Fruit fly (Drosophila melanogaster) whole organism, embryonic: ENCODE measurements around the gene Lon.
A peak's percentile ranks its signal among the peaks of the same experiment; 100 is the strongest.

Experiments used
- B-H2 ChIP-seq: fragments of 200-800 bp; sonication (Bioruptor generic); optimal IDR thresholded peaks from 2 replicates; lab custom pipeline; 2018; ENCODE audit warnings: missing biosample characterization, mild to moderate bottlenecking, missing genetic modification characterization
- CG10462 ChIP-seq: fragments of 200-800 bp; sonication (Bioruptor generic); optimal IDR thresholded peaks from 2 replicates; lab custom pipeline; 2016; ENCODE audit warnings: missing biosample characterization, missing genetic modification characterization
- CG10979 ChIP-seq: fragments of 200-800 bp; sonication (Bioruptor generic); optimal IDR thresholded peaks from 2 replicates; lab custom pipeline; 2018; ENCODE audit warnings: missing biosample characterization, mild to moderate bottlenecking, missing genetic modification characterization, moderate library complexity
- CG11560 ChIP-seq: fragments of 200-800 bp; sonication (Bioruptor generic); IDR thresholded peaks from 3 replicates; pipeline ENCODE4 v1.3.6; 2022; ENCODE audit warnings: missing biosample characterization, missing genetic modification characterization
- CG11695 ChIP-seq: fragments of 200-800 bp; sonication (Bioruptor generic); IDR thresholded peaks from 3 replicates; pipeline ENCODE4 v1.3.6; 2022; ENCODE audit warnings: missing biosample characterization, missing genetic modification characterization
- CG12391 ChIP-seq: fragments of 200-800 bp; sonication (Bioruptor generic); optimal IDR thresholded peaks from 3 replicates; lab custom pipeline; 2018; ENCODE audit warnings: missing biosample characterization, mild to moderate bottlenecking, missing genetic modification characterization, moderate library complexity
- CG13123 ChIP-seq: fragments of 200-800 bp; sonication (Bioruptor generic); optimal IDR thresholded peaks from 2 replicates; lab custom pipeline; 2016; ENCODE audit warnings: missing biosample characterization, missing genetic modification characterization
- CG14860 ChIP-seq: fragments of 200-800 bp; sonication (Bioruptor generic); IDR thresholded peaks from 3 replicates; pipeline ENCODE4 v1.3.6; 2022; ENCODE audit warnings: missing biosample characterization, missing genetic modification characterization; ENCODE audit not compliant: partially characterized antibody
- CG17912 ChIP-seq: fragments of 200-800 bp; sonication (Bioruptor generic); optimal IDR thresholded peaks from 2 replicates; lab custom pipeline; 2018; ENCODE audit warnings: missing biosample characterization, mild to moderate bottlenecking, missing genetic modification characterization
- CG2199 ChIP-seq: fragments of 200-800 bp; sonication (Bioruptor generic); IDR thresholded peaks from 3 replicates; pipeline ENCODE4 v1.3.6; 2022; ENCODE audit warnings: missing biosample characterization, missing genetic modification characterization
- CG6689 ChIP-seq: fragments of 200-800 bp; sonication (Bioruptor generic); IDR thresholded peaks from 2 replicates; pipeline ENCODE4 v1.3.6; 2022; ENCODE audit warnings: missing biosample characterization, missing genetic modification characterization
- CG7839 ChIP-seq: fragments of 200-800 bp; sonication (Bioruptor generic); optimal IDR thresholded peaks from 3 replicates; lab custom pipeline; 2018; ENCODE audit warnings: missing biosample characterization, mild to moderate bottlenecking, missing genetic modification characterization, moderate library complexity
- CG8281 ChIP-seq: fragments of 200-800 bp; sonication (Bioruptor generic); optimal IDR thresholded peaks from 2 replicates; lab custom pipeline; 2018; ENCODE audit warnings: missing biosample characterization, mild to moderate bottlenecking, missing genetic modification characterization, moderate library complexity
- CG9215 ChIP-seq: fragments of 200-800 bp; sonication (Bioruptor generic); IDR thresholded peaks from 2 replicates; pipeline ENCODE4 v1.3.6; 2022; ENCODE audit warnings: missing biosample characterization, missing genetic modification characterization
- Camta ChIP-seq: fragments of 200-800 bp; sonication (Bioruptor generic); optimal IDR thresholded peaks from 2 replicates; lab custom pipeline; 2016; ENCODE audit warnings: missing biosample characterization, missing genetic modification characterization
- D19B ChIP-seq: fragments of 200-800 bp; sonication (Bioruptor generic); optimal IDR thresholded peaks from 2 replicates; lab custom pipeline; 2017; ENCODE audit warnings: missing biosample characterization, mild to moderate bottlenecking, missing genetic modification characterization
- Doc2 ChIP-seq: fragments of 200-800 bp; sonication (Bioruptor generic); IDR thresholded peaks from 2 replicates; pipeline ENCODE4 v1.3.6; 2022; ENCODE audit warnings: missing biosample characterization, missing genetic modification characterization
- Dp ChIP-seq: fragments of 200-800 bp; sonication (Bioruptor generic); optimal IDR thresholded peaks from 2 replicates; lab custom pipeline; 2018; ENCODE audit warnings: missing biosample characterization, mild to moderate bottlenecking, missing genetic modification characterization, moderate library complexity
- Hr39 ChIP-seq: fragments of >200 bp; optimal IDR thresholded peaks from 2 replicates; lab custom pipeline; 2017
- Jarid2 ChIP-seq: fragments of 200-800 bp; sonication (Bioruptor generic); optimal IDR thresholded peaks from 3 replicates; lab custom pipeline; 2017; ENCODE audit warnings: mild to moderate bottlenecking, missing biosample characterization, missing genetic modification reagents, missing genetic modification characterization
- Mad ChIP-seq: fragments of 200-800 bp; sonication (Bioruptor generic); optimal IDR thresholded peaks from 2 replicates; lab custom pipeline; 2016; ENCODE audit warnings: missing biosample characterization, missing genetic modification characterization
- Max ChIP-seq: fragments of 200-800 bp; sonication (Bioruptor generic); optimal IDR thresholded peaks from 2 replicates; lab custom pipeline; 2016; ENCODE audit warnings: missing biosample characterization, mild to moderate bottlenecking, missing genetic modification characterization
- Mrtf ChIP-seq: fragments of 200-800 bp; sonication (Bioruptor generic); IDR thresholded peaks from 3 replicates; pipeline ENCODE4 v1.3.6; 2022; ENCODE audit warnings: missing biosample characterization, missing genetic modification characterization
- Nf-YC ChIP-seq: fragments of 200-800 bp; optimal IDR thresholded peaks from 3 replicates; lab custom pipeline; 2019; ENCODE audit warnings: missing biosample characterization, mild to moderate bottlenecking, missing genetic modification characterization, moderate library complexity
- Sry-β ChIP-seq: fragments of 200-800 bp; sonication (Bioruptor generic); optimal IDR thresholded peaks from 2 replicates; lab custom pipeline; 2018; ENCODE audit warnings: missing biosample characterization, mild to moderate bottlenecking, missing genetic modification characterization, moderate library complexity
- aop ChIP-seq: fragments of 200-800 bp; sonication (Bioruptor generic); IDR thresholded peaks from 2 replicates; pipeline ENCODE4 v1.3.6; 2022; ENCODE audit warnings: missing biosample characterization, missing genetic modification characterization
- ato ChIP-seq: fragments of 200-800 bp; sonication (Bioruptor generic); IDR thresholded peaks from 2 replicates; pipeline ENCODE4 v1.3.6; 2022; ENCODE audit warnings: missing biosample characterization, missing genetic modification characterization; ENCODE audit not compliant: partially characterized antibody
- chinmo ChIP-seq: fragments of 200-800 bp; sonication (Bioruptor generic); IDR thresholded peaks from 4 replicates; pipeline ENCODE4 v1.3.6; 2022; ENCODE audit warnings: missing biosample characterization, missing genetic modification characterization; ENCODE audit not compliant: partially characterized antibody
- ci ChIP-seq: fragments of 200-800 bp; sonication (Bioruptor generic); IDR thresholded peaks from 3 replicates; pipeline ENCODE4 v1.3.6; 2022; ENCODE audit warnings: missing biosample characterization, missing genetic modification characterization
- corto ChIP-seq: fragments of 200-800 bp; sonication (Bioruptor generic); optimal IDR thresholded peaks from 2 replicates; lab custom pipeline; 2016; ENCODE audit warnings: missing biosample characterization, mild to moderate bottlenecking, missing genetic modification characterization, moderate library complexity
- dati ChIP-seq: fragments of 200-800 bp; sonication (Bioruptor generic); IDR thresholded peaks from 2 replicates; pipeline ENCODE4 v1.3.6; 2022; ENCODE audit warnings: missing biosample characterization, missing genetic modification characterization
- eve ChIP-seq, 2 experiments: fragments of >200 bp; optimal IDR thresholded peaks; 2 replicates each; lab custom pipeline; 2017; ENCODE audit warnings: missing biosample characterization in 2 of 2, missing genetic modification characterization in 2 of 2
- eyg ChIP-seq: fragments of 200-800 bp; sonication (Bioruptor generic); optimal IDR thresholded peaks from 3 replicates; lab custom pipeline; 2016; ENCODE audit warnings: missing biosample characterization, missing genetic modification characterization
- fd102C ChIP-seq: fragments of 200-800 bp; sonication (Bioruptor generic); optimal IDR thresholded peaks from 2 replicates; lab custom pipeline; 2018; ENCODE audit warnings: missing biosample characterization, mild to moderate bottlenecking, missing genetic modification characterization, moderate library complexity
- gcm ChIP-seq: fragments of 200-800 bp; sonication (Bioruptor generic); optimal IDR thresholded peaks from 2 replicates; lab custom pipeline; 2019; ENCODE audit warnings: missing biosample characterization, mild to moderate bottlenecking, missing genetic modification characterization, moderate library complexity
- gcm2 ChIP-seq: fragments of 200-800 bp; sonication (Bioruptor generic); optimal IDR thresholded peaks from 2 replicates; lab custom pipeline; 2016; ENCODE audit warnings: missing biosample characterization, missing genetic modification characterization
- gsb ChIP-seq: fragments of 200-800 bp; sonication (Bioruptor generic); IDR thresholded peaks from 2 replicates; pipeline ENCODE4 v1.3.6; 2022; ENCODE audit warnings: missing biosample characterization, missing genetic modification characterization
- lola ChIP-seq, 3 experiments: fragments of >200 bp in 2 of 3; fragments of 200-800 bp in 1 of 3; sonication (Bioruptor generic) in 1 of 3; optimal IDR thresholded peaks; 2 replicates each; lab custom pipeline; 2017 to 2019; ENCODE audit warnings: missing biosample characterization in 3 of 3, missing genetic modification characterization in 3 of 3, mild to moderate bottlenecking in 1 of 3, moderate library complexity in 1 of 3
- schlank ChIP-seq: fragments of 200-800 bp; sonication (Bioruptor generic); optimal IDR thresholded peaks from 2 replicates; lab custom pipeline; 2018; ENCODE audit warnings: missing biosample characterization, mild to moderate bottlenecking, missing genetic modification characterization
- shn ChIP-seq: fragments of 200-800 bp; sonication (Bioruptor generic); optimal IDR thresholded peaks from 3 replicates; lab custom pipeline; 2016; ENCODE audit warnings: missing biosample characterization, missing genetic modification characterization
- so ChIP-seq: fragments of 200-800 bp; sonication (Bioruptor generic); IDR thresholded peaks from 3 replicates; pipeline ENCODE4 v1.3.6; 2022; ENCODE audit warnings: missing biosample characterization, missing genetic modification characterization
- sqz ChIP-seq: fragments of 200-800 bp; sonication (Bioruptor generic); optimal IDR thresholded peaks from 3 replicates; lab custom pipeline; 2018; ENCODE audit warnings: missing biosample characterization, mild to moderate bottlenecking, missing genetic modification characterization
- stc ChIP-seq: fragments of 200-800 bp; sonication (Bioruptor generic); IDR thresholded peaks from 2 replicates; pipeline ENCODE4 v1.3.6; 2022; ENCODE audit warnings: missing biosample characterization, missing genetic modification characterization
- tin ChIP-seq: fragments of 200-800 bp; sonication (Bioruptor generic); optimal IDR thresholded peaks from 3 replicates; lab custom pipeline; 2016; ENCODE audit warnings: missing biosample characterization, missing genetic modification characterization
- tio ChIP-seq: fragments of 200-800 bp; sonication (Bioruptor generic); optimal IDR thresholded peaks from 2 replicates; lab custom pipeline; 2017; ENCODE audit warnings: missing biosample characterization, missing genetic modification characterization, inconsistent platforms
- tll ChIP-seq, 2 experiments: fragments of 200-800 bp in 1 of 2; fragments of >200 bp in 1 of 2; sonication (Bioruptor generic) in 1 of 2; optimal IDR thresholded peaks; 2 replicates each; lab custom pipeline; 2017 to 2019; ENCODE audit warnings: missing biosample characterization in 2 of 2, missing genetic modification characterization in 2 of 2, mild to moderate bottlenecking in 1 of 2, moderate library complexity in 1 of 2
- tup ChIP-seq: fragments of 200-800 bp; sonication (Bioruptor generic); optimal IDR thresholded peaks from 2 replicates; lab custom pipeline; 2016; ENCODE audit warnings: missing biosample characterization, mild to moderate bottlenecking, missing genetic modification characterization, moderate library complexity
- vvl ChIP-seq: fragments of 200-800 bp; sonication (Bioruptor generic); IDR thresholded peaks from 2 replicates; pipeline ENCODE4 v1.3.6; 2022; ENCODE audit warnings: missing biosample characterization, missing genetic modification characterization
- zen2 ChIP-seq: fragments of 200-800 bp; sonication (Bioruptor generic); IDR thresholded peaks from 3 replicates; pipeline ENCODE4 v1.3.6; 2022; ENCODE audit warnings: missing biosample characterization, missing genetic modification characterization; ENCODE audit not compliant: partially characterized antibody
- zfh1 ChIP-seq: fragments of 200-800 bp; sonication (Bioruptor generic); IDR thresholded peaks from 3 replicates; pipeline ENCODE4 v1.3.6; 2022; ENCODE audit warnings: missing biosample characterization, missing genetic modification characterization

Lon gene

dm6 chr3L:19575650-19576049 is 36.3 kb downstream of the Lon start (continued):
- TF ChIP-seq tll (GFP tag; optimal IDR thresholded peaks at IDR 0.05; lab: Kevin White, UChicago) (no peak), CG10979 (tag; lab: Kevin White, UChicago) (peak; percentile 20), gcm2 (GFP tag; lab: Kevin White, UChicago) (no peak), eyg (GFP tag; lab: Kevin White, UChicago) (peak; percentile 35), gsb (GFP tag; lab: Robert Waterston, UW) (0 out of 2 replicates have a peak, but pooled peaks have one; percentile 19), CG12391 (tag; lab: Kevin White, UChicago) (no peak), sqz (GFP tag; lab: Kevin White, UChicago) (peak; percentile 24), CG10462 (GFP tag; lab: Kevin White, UChicago) (no peak), Mad (GFP tag; lab: Kevin White, UChicago) (peak; percentile 22), aop (no peak), Mrtf (GFP tag; lab: Robert Waterston, UW) (no peak), schlank (no peak), Sry-β (GFP tag; lab: Kevin White, UChicago) (peak; percentile 26), Max (GFP tag; lab: Kevin White, UChicago) (no peak), Doc2 (no peak), CG11560 (tag; lab: Robert Waterston, UW) (no peak), CG8281 (tag; lab: Kevin White, UChicago) (peak; percentile 42), CG13123 (GFP tag; lab: Kevin White, UChicago) (no peak), CG7839 (tag; lab: Kevin White, UChicago) (peak; percentile 0), CG17912 (GFP tag; lab: Kevin White, UChicago) (peak; percentile 32), lola (GFP tag; optimal IDR thresholded peaks at IDR 0.05; lab: Kevin White, UChicago) (peak in 1 of 3 experiments; percentile 12), fd102C (GFP tag; lab: Kevin White, UChicago) (no peak), ato (GFP tag; lab: Robert Waterston, UW) (no peak), CG6689 (peak; percentile 15; the same call in 1 of the 2 replicates), Hr39 (lab: Kevin White, UChicago) (no peak), Jarid2 (no peak), ci (peak; percentile 71; the same call in 2 of the 3 replicates), D19B (GFP tag; lab: Kevin White, UChicago) (no peak), tup (GFP tag; lab: Kevin White, UChicago) (no peak), CG11695 (0 out of 3 replicates have a peak, but pooled peaks have one; percentile 38), Dp (GFP tag; lab: Kevin White, UChicago) (no peak), gcm (GFP tag; lab: Kevin White, UChicago) (peak; percentile 48), dati (no peak), B-H2 (GFP tag; lab: Kevin White, UChicago) (no peak), eve (GFP tag; optimal IDR thresholded peaks at IDR 0.05; lab: Kevin White, UChicago) (no peak), zen2 (GFP tag; lab: Robert Waterston, UW) (no peak), CG9215 (no peak), so (GFP tag; lab: Robert Waterston, UW) (0 out of 3 replicates have a peak, but pooled peaks have one; percentile 38), Camta (peak; percentile 17), zfh1 (GFP tag; lab: Robert Waterston, UW) (peak; percentile 42; the same call in 1 of the 3 replicates), corto (GFP tag; lab: Kevin White, UChicago) (no peak), chinmo (0 out of 4 replicates have a peak, but pooled peaks have one; percentile 59), tin (GFP tag; lab: Kevin White, UChicago) (no peak), CG14860 (GFP tag; lab: Robert Waterston, UW) (no peak), tio (GFP tag; lab: Kevin White, UChicago) (no peak), CG2199 (GFP tag; lab: Robert Waterston, UW) (0 out of 3 replicates have a peak, but pooled peaks have one; percentile 76), stc (GFP tag; lab: Robert Waterston, UW) (peak; percentile 32; the same call in 1 of the 2 replicates), Nf-YC (tag; lab: Kevin White, UChicago) (no peak), shn (GFP tag; lab: Kevin White, UChicago) (peak; percentile 29), vvl (GFP tag; lab: Robert Waterston, UW) (peak; percentile 46; the same call in 1 of the 2 replicates)
